Fruit fly (Drosophila melanogaster) S2 (cell line): ENCODE data around the gene CG8326.

Source experiments
- CG8478 ChIP-seq: fragments of >200 bp; optimal IDR thresholded peaks from 2 replicates; lab custom pipeline; 2018
- CTCF ChIP-seq, 2 experiments: fragments of >200 bp; optimal IDR thresholded peaks; 2 replicates each; lab custom pipeline; 2018

The CG8326 gene

DNA sequence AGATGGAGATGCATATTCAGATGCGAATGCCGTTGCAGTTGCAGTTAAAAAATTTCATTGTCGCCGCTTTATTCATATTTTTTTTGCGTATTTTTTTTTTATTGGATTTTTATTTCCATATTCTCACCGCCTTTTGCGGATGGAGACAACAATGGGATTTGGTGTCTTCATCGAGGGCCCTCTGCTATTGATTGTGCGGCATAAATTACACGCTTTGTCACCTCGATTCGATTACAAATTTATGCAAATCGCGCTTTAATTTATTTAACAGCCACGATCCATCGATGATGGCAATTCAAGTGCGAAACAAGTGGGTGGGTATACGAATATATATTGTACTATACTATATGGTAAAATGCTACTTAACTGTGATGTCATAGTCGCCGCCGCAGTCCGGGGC, 45.6 kb downstream of the CG8326 start:
- TF ChIP-seq CTCF (optimal IDR thresholded peaks at IDR 0.05; lab: Kevin White, UChicago): no peak
- no peak for TF ChIP-seq CG8478 (lab: Kevin White, UChicago)

DNA sequence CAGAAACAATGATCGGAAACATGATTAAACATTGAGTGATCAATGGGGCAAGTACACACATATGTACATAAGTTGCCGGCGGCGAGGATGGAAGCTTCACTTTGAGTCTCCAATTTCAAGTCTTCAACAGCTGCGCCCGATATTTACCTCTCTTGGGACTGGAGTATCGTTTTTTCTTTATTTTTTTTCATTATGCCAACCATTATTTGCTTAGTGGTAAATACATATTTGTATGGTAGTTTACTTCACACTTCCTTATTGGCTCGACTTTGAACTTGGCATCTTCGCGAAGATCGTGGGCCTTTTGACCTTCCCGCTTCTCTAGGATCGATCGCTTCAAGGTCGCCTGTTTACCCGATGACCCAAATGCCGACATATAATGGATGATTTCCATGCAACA, 46.6 kb downstream of the CG8326 start:
- TF ChIP-seq CTCF (optimal IDR thresholded peaks at IDR 0.05; lab: Kevin White, UChicago) (no peak), CG8478 (lab: Kevin White, UChicago) (no peak)

- TF ChIP-seq CG8478 (lab: Kevin White, UChicago): no peak
- TF ChIP-seq CTCF (optimal IDR thresholded peaks at IDR 0.05; lab: Kevin White, UChicago): no peak
Observed at dm6 chrX:17581606-17582281, 47.5 kb downstream of the CG8326 start.

dm6 chrX:17580954-17581353, 48.3 kb downstream of the CG8326 start:
- no peak for TF ChIP-seq CG8478 (lab: Kevin White, UChicago)
- TF ChIP-seq CTCF (optimal IDR thresholded peaks at IDR 0.05; lab: Kevin White, UChicago): no peak

DNA sequence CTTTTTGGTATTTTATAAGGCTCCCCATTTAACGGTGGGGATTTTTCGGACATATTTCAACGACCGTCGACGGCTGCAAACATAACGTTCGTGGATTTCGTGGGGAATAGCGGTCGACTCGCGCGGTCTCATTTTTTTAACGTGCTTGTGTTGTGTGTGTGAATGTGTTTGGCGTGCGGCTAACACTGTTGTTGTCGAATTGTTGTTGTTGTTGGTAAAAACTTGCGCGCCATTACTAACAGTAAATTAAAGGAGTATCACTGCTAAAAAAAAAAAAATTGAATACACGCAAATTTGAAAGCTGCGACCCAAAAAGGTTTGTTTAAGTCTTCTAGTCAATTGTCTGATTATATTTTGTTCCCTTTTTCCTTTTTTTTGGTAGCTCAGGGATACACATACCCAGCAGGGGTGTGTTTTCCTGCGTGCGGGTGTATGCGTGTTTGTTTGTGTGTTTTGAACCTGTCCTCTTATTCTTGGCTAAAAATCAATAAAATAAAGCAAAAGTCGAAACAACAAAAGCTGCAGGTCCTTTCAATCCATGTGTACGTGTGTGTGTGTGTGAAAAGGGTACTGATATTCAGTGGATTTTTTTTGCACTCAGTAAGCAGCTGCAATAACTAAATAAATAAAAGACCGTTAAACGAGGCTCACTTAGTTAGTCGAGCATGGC, 49.4 kb downstream of the CG8326 start, which contains the start of gene CG12991:
CG12991 (plus strand) TSS at position 80 of the 670 bp plus-strand sequence.
- TF ChIP-seq CTCF (optimal IDR thresholded peaks at IDR 0.05; lab: Kevin White, UChicago) (no peak), CG8478 (lab: Kevin White, UChicago) (no peak)

DNA sequence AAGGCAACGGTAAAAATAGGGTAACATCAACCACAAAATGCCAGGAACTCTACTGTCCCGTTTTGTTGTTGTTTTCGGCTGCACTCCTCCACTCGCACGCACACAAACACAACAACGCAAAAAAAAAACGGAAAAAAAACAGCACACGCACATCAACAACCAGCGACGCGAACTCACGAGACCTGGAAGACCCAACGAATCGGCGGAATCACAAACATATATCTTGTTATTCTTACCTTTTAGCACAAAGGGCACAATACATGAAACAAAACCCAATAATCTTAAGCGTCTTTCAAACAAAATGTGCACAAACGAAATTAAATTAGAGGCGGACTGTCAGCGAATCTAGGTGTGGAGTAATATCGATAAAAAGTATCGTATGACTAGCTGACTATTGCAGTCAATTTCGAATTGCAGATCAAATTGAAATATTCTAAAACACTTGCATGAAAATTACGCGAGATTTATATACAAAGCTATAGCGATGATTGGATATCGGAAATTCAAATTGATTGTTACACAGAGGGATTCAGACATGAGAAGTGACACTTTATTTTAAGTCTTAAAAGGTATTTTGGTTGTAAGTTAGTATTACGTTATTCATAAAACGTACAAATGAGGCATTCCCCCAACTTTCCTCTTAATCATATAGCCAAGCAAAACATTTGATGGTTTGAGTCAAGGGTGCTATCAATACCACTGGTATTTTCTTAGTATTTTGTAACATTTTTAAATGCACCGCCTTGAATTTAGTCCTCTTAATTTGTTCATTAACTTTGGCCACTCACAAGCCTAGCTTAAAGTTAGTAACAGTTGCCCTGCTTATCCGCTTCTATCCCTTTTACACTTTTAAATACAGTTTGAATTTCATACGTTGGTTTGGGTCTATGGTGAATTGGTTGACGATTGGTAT, 50.2 kb downstream of the CG8326 start, which contains the start of gene Ankle2:
Ankle2 (minus strand) TSS at position 361 of the 913 bp plus-strand sequence.
- TF ChIP-seq CTCF (optimal IDR thresholded peaks at IDR 0.05; lab: Kevin White, UChicago): no peak
- TF ChIP-seq CG8478 (lab: Kevin White, UChicago): no peak
